Worm (Caenorhabditis elegans) whole organism, L3 larva: ENCODE measurements around the gene K03H1.12.

Experiments used
- aly-2 ChIP-seq: fragments of 150-350 bp; optimal IDR thresholded peaks from 2 replicates; lab custom pipeline; 2014; ENCODE audit warnings: missing biosample characterization, missing genetic modification characterization
- ceh-16 ChIP-seq: sonication (generic microtip); optimal IDR thresholded peaks from 2 replicates; lab custom pipeline; 2017; ENCODE audit warnings: missing biosample characterization, missing genetic modification characterization
- ceh-28 ChIP-seq: fragments of 150-350 bp; optimal IDR thresholded peaks from 2 replicates; lab custom pipeline; 2014; ENCODE audit warnings: missing biosample characterization, missing genetic modification reagents, missing genetic modification characterization
- ceh-82 ChIP-seq: fragments of 150-350 bp; optimal IDR thresholded peaks from 2 replicates; lab custom pipeline; 2014; ENCODE audit warnings: missing biosample characterization, missing genetic modification characterization
- ceh-9 ChIP-seq: sonication (generic microtip); optimal IDR thresholded peaks from 2 replicates; lab custom pipeline; 2018; ENCODE audit warnings: missing biosample characterization, missing genetic modification characterization
- daf-12 ChIP-seq: fragments of 150-350 bp; optimal IDR thresholded peaks from 2 replicates; lab custom pipeline; 2014; ENCODE audit warnings: missing biosample characterization, missing genetic modification reagents, missing genetic modification characterization
- egl-27 ChIP-seq: sonication (generic microtip); optimal IDR thresholded peaks from 4 replicates; lab custom pipeline; 2017; ENCODE audit warnings: missing biosample characterization, missing genetic modification reagents, missing genetic modification characterization
- egl-5 ChIP-seq: fragments of 150-350 bp; optimal IDR thresholded peaks from 2 replicates; lab custom pipeline; 2017; ENCODE audit warnings: missing biosample characterization, missing genetic modification reagents, missing genetic modification characterization, inconsistent platforms
- elt-1 ChIP-seq: fragments of 150-350 bp; optimal IDR thresholded peaks from 2 replicates; lab custom pipeline; 2014; ENCODE audit warnings: missing biosample characterization, missing genetic modification characterization
- elt-2 ChIP-seq: sonication (generic microtip); optimal IDR thresholded peaks from 2 replicates; lab custom pipeline; 2016; ENCODE audit warnings: missing genetic modification reagents, mild to moderate bottlenecking, missing genetic modification characterization, missing compliant biosample characterization
- fkh-2 ChIP-seq: fragments of 150-350 bp; optimal IDR thresholded peaks from 2 replicates; lab custom pipeline; 2014; ENCODE audit warnings: missing biosample characterization, missing genetic modification reagents, missing genetic modification characterization
- jun-1 ChIP-seq: fragments of 150-350 bp; optimal IDR thresholded peaks from 2 replicates; lab custom pipeline; 2014; ENCODE audit warnings: missing biosample characterization, missing genetic modification reagents, missing genetic modification characterization
- lin-15B ChIP-seq: fragments of 150-350 bp; optimal IDR thresholded peaks from 2 replicates; lab custom pipeline; 2014; ENCODE audit warnings: missing biosample characterization, missing genetic modification characterization
- mdl-1 ChIP-seq: fragments of 150-350 bp; optimal IDR thresholded peaks from 2 replicates; lab custom pipeline; 2014; ENCODE audit warnings: missing biosample characterization, missing genetic modification characterization
- mml-1 ChIP-seq: fragments of 150-350 bp; sonication (generic microtip); optimal IDR thresholded peaks from 3 replicates; lab custom pipeline; 2014; ENCODE audit warnings: missing biosample characterization, missing genetic modification characterization
- nfya-1 ChIP-seq: sonication (generic microtip); optimal IDR thresholded peaks from 2 replicates; lab custom pipeline; 2017; ENCODE audit warnings: missing genetic modification characterization, mild to moderate bottlenecking, missing compliant biosample characterization, antibody characterized with exemption, moderate library complexity; ENCODE audit not compliant: insufficient read depth
- nhr-11 ChIP-seq: fragments of 150-350 bp; optimal IDR thresholded peaks from 2 replicates; lab custom pipeline; 2014; ENCODE audit warnings: missing biosample characterization, missing genetic modification characterization
- nhr-23 ChIP-seq: fragments of 150-350 bp; optimal IDR thresholded peaks from 2 replicates; lab custom pipeline; 2014; ENCODE audit warnings: missing biosample characterization, missing genetic modification reagents, missing genetic modification characterization
- nhr-25 ChIP-seq: sonication (generic microtip); optimal IDR thresholded peaks from 2 replicates; lab custom pipeline; 2017; ENCODE audit warnings: missing biosample characterization, missing genetic modification characterization
- nhr-28 ChIP-seq: fragments of 150-350 bp; optimal IDR thresholded peaks from 2 replicates; lab custom pipeline; 2014; ENCODE audit warnings: missing biosample characterization, missing genetic modification characterization
- nhr-76 ChIP-seq: fragments of 150-350 bp; sonication (generic microtip); optimal IDR thresholded peaks from 5 replicates; lab custom pipeline; 2014; ENCODE audit warnings: missing biosample characterization, missing genetic modification characterization
- pha-4 ChIP-seq: fragments of 150-350 bp; optimal IDR thresholded peaks from 2 replicates; lab custom pipeline; 2014; ENCODE audit warnings: missing biosample characterization, missing genetic modification reagents, missing genetic modification characterization
- pqm-1 ChIP-seq: fragments of 150-350 bp; optimal IDR thresholded peaks from 2 replicates; lab custom pipeline; 2017; ENCODE audit warnings: missing biosample characterization, missing genetic modification characterization, inconsistent platforms
- skn-1 ChIP-seq: fragments of 150-350 bp; optimal IDR thresholded peaks from 2 replicates; lab custom pipeline; 2014; ENCODE audit warnings: missing biosample characterization, missing genetic modification characterization
- tbx-2 ChIP-seq: sonication (generic microtip); optimal IDR thresholded peaks from 2 replicates; lab custom pipeline; 2016; ENCODE audit warnings: mild to moderate bottlenecking, missing genetic modification characterization, missing compliant biosample characterization
- unc-39 ChIP-seq: sonication (generic microtip); optimal IDR thresholded peaks from 4 replicates; lab custom pipeline; 2017; ENCODE audit warnings: missing biosample characterization, missing genetic modification characterization
- zag-1 ChIP-seq: fragments of 150-350 bp; optimal IDR thresholded peaks from 2 replicates; lab custom pipeline; 2014; ENCODE audit warnings: missing biosample characterization, missing genetic modification characterization
- ztf-11 ChIP-seq: fragments of 150-350 bp; optimal IDR thresholded peaks from 2 replicates; lab custom pipeline; 2014; ENCODE audit warnings: missing biosample characterization, missing genetic modification characterization
- ztf-4 ChIP-seq: fragments of 150-350 bp; optimal IDR thresholded peaks from 2 replicates; lab custom pipeline; 2014; ENCODE audit warnings: missing biosample characterization, missing genetic modification characterization

Gene K03H1.12

ce11 chrIII:9932091-9932490 is 9.3 kb upstream of the K03H1.12 start, which contains the start of gene dec-7:
TSS of gene dec-7 (plus strand) at chrIII:9932398.
- peak; percentile 45 for TF ChIP-seq elt-2
- TF ChIP-seq pha-4 (tag; lab: Kevin White, UChicago), result peak; percentile 2
- TF ChIP-seq ztf-11 (tag; lab: Kevin White, UChicago), result no peak
- no peak for TF ChIP-seq nhr-25 (tag; lab: Kevin White, UChicago)
- TF ChIP-seq ztf-4, result no peak
- no peak for TF ChIP-seq daf-12 (tag; lab: Kevin White, UChicago)

- TF ChIP-seq ztf-11 (tag; lab: Kevin White, UChicago) (no peak), jun-1 (no peak), nhr-76 (tag; lab: Kevin White, UChicago) (no peak), skn-1 (tag; lab: Kevin White, UChicago) (no peak), ceh-16 (tag; lab: Kevin White, UChicago) (no peak), aly-2 (tag; lab: Kevin White, UChicago) (no peak), zag-1 (tag; lab: Kevin White, UChicago) (no peak), elt-1 (tag; lab: Kevin White, UChicago) (no peak), pqm-1 (no peak)
- TF ChIP-seq, all 47 proteins: peak for 0
These were observed 3.3 kb downstream of the K03H1.12 start, which contains the start of gene gln-2 for ce11 chrIII:9944723-9945122. TSS of gene gln-2 (minus strand) at chrIII:9944823.

- TF ChIP-seq ceh-16 (tag; lab: Kevin White, UChicago), result no peak
- peak; percentile 73 for TF ChIP-seq lin-15B (tag; lab: Kevin White, UChicago)
- TF ChIP-seq ceh-9 (tag; lab: Kevin White, UChicago), result no peak
- TF ChIP-seq zag-1 (tag; lab: Kevin White, UChicago), result no peak
- TF ChIP-seq, all 47 proteins: peak for 1
These were observed 5.5 kb downstream of the K03H1.12 start, which contains the start of gene K03H1.7 for ce11 chrIII:9946806-9947419. TSS of gene K03H1.7 (plus strand) at chrIII:9947405.

- TF ChIP-seq aly-2 (tag; lab: Kevin White, UChicago) (no peak), ceh-9 (tag; lab: Kevin White, UChicago) (no peak), egl-5 (no peak), nhr-11 (tag; lab: Kevin White, UChicago) (no peak), jun-1 (no peak), nfya-1 (tag; lab: Kevin White, UChicago) (peak; percentile 4), pha-4 (tag; lab: Kevin White, UChicago) (peak; percentile 6), egl-27 (tag; lab: Kevin White, UChicago) (no peak), nhr-28 (tag; lab: Kevin White, UChicago) (no peak), ceh-28 (tag; lab: Kevin White, UChicago) (peak; percentile 42), unc-39 (tag; lab: Kevin White, UChicago) (no peak), mdl-1 (no peak), mml-1 (tag; lab: Kevin White, UChicago) (no peak), fkh-2 (no peak)
These were observed 8.8 kb downstream of the K03H1.12 start, which contains the start of gene K03H1.13 for ce11 chrIII:9950244-9950643. TSS of gene K03H1.13 (minus strand) at chrIII:9950344.

ce11 chrIII:9951864-9952263 is 10.4 kb downstream of the K03H1.12 start, which contains the start of gene K03H1.11:
TSS of gene K03H1.11 (minus strand) at chrIII:9951964.
- no peak for TF ChIP-seq ceh-82 (tag; lab: Kevin White, UChicago)
- peak; percentile 13 for TF ChIP-seq nhr-23 (tag; lab: Kevin White, UChicago)

ce11 chrIII:9956123-9956522 is 14.7 kb downstream of the K03H1.12 start, which contains the start of gene mog-1:
TSS of gene mog-1 (minus strand) at chrIII:9956215.
- TF ChIP-seq elt-2, result no peak
- peak; percentile 11 for TF ChIP-seq egl-5
- no peak for TF ChIP-seq tbx-2 (tag; lab: Kevin White, UChicago)
- TF ChIP-seq pha-4 (tag; lab: Kevin White, UChicago), result peak; percentile 60
- peak; percentile 17 for TF ChIP-seq lin-15B (tag; lab: Kevin White, UChicago)
